Fruit fly (Drosophila melanogaster) whole organism, embryonic: ENCODE data around the gene CG34289.

Experiments used
- CG10431 ChIP-seq: fragments of 200-800 bp; sonication (Bioruptor generic); optimal IDR thresholded peaks from 3 replicates; lab custom pipeline; 2018; ENCODE audit warnings: missing biosample characterization, mild to moderate bottlenecking, missing genetic modification characterization
- CG10543 ChIP-seq: fragments of 200-800 bp; sonication (Bioruptor generic); optimal IDR thresholded peaks from 3 replicates; lab custom pipeline; 2017; ENCODE audit warnings: missing biosample characterization, mild to moderate bottlenecking, missing genetic modification characterization, moderate library complexity
- CG10565 ChIP-seq: fragments of 200-800 bp; sonication (Bioruptor generic); optimal IDR thresholded peaks from 3 replicates; lab custom pipeline; 2016; ENCODE audit warnings: missing biosample characterization, mild to moderate bottlenecking, missing genetic modification characterization
- CG10979 ChIP-seq: fragments of 200-800 bp; sonication (Bioruptor generic); optimal IDR thresholded peaks from 2 replicates; lab custom pipeline; 2018; ENCODE audit warnings: missing biosample characterization, mild to moderate bottlenecking, missing genetic modification characterization, moderate library complexity
- CG14860 ChIP-seq: fragments of 200-800 bp; sonication (Bioruptor generic); IDR thresholded peaks from 3 replicates; pipeline ENCODE4 v1.3.6; 2022; ENCODE audit warnings: missing biosample characterization, missing genetic modification characterization; ENCODE audit not compliant: partially characterized antibody
- CG17829 ChIP-seq: fragments of 200-800 bp; optimal IDR thresholded peaks from 2 replicates; lab custom pipeline; 2019; ENCODE audit warnings: missing biosample characterization, mild to moderate bottlenecking, missing genetic modification characterization, moderate library complexity
- CG3065 ChIP-seq: fragments of 200-800 bp; sonication (Bioruptor generic); optimal IDR thresholded peaks from 2 replicates; lab custom pipeline; 2016; ENCODE audit warnings: missing biosample characterization, missing genetic modification characterization
- CG3407 ChIP-seq: fragments of 200-800 bp; sonication (Bioruptor generic); optimal IDR thresholded peaks from 2 replicates; lab custom pipeline; 2018; ENCODE audit warnings: missing biosample characterization, mild to moderate bottlenecking, missing genetic modification characterization
- CG3838 ChIP-seq: fragments of 200-800 bp; sonication (Bioruptor generic); optimal IDR thresholded peaks from 3 replicates; lab custom pipeline; 2016; ENCODE audit warnings: missing biosample characterization, missing genetic modification characterization
- CG4360 ChIP-seq: fragments of 200-800 bp; sonication (Bioruptor generic); IDR thresholded peaks from 2 replicates; pipeline ENCODE4 v1.3.6; 2022; ENCODE audit warnings: missing biosample characterization, missing genetic modification characterization
- CG7839 ChIP-seq: fragments of 200-800 bp; sonication (Bioruptor generic); optimal IDR thresholded peaks from 3 replicates; lab custom pipeline; 2018; ENCODE audit warnings: missing biosample characterization, mild to moderate bottlenecking, missing genetic modification characterization, moderate library complexity
- CG7963 ChIP-seq: fragments of 200-800 bp; sonication (Bioruptor generic); IDR thresholded peaks from 3 replicates; pipeline ENCODE4 v1.3.6; 2022; ENCODE audit warnings: missing biosample characterization, missing genetic modification characterization; ENCODE audit not compliant: partially characterized antibody
- CG8478 ChIP-seq: fragments of >200 bp; optimal IDR thresholded peaks from 2 replicates; lab custom pipeline; 2018
- Chrac-16 ChIP-seq: fragments of 200-800 bp; sonication (Bioruptor generic); optimal IDR thresholded peaks from 3 replicates; lab custom pipeline; 2016; ENCODE audit warnings: missing biosample characterization, missing genetic modification characterization
- D ChIP-seq, 2 experiments: fragments of 200-800 bp in 1 of 2; fragments of >200 bp in 1 of 2; sonication (Bioruptor generic) in 1 of 2; optimal IDR thresholded peaks; 2 replicates in 1 of 2; 3 replicates in 1 of 2; lab custom pipeline; 2017; ENCODE audit warnings: mild to moderate bottlenecking in 1 of 2, missing biosample characterization in 1 of 2, missing genetic modification characterization in 1 of 2, missing genetic modification reagents in 1 of 2
- Dek ChIP-seq: fragments of 200-800 bp; sonication (Bioruptor generic); optimal IDR thresholded peaks from 3 replicates; lab custom pipeline; 2019; ENCODE audit warnings: missing biosample characterization, mild to moderate bottlenecking, missing genetic modification characterization, moderate library complexity
- Dip2 ChIP-seq: fragments of 200-800 bp; sonication (Bioruptor generic); IDR thresholded peaks from 2 replicates; pipeline ENCODE4 v1.3.6; 2022; ENCODE audit warnings: missing biosample characterization, missing genetic modification characterization
- Dip3 ChIP-seq: fragments of 200-800 bp; sonication (Bioruptor generic); optimal IDR thresholded peaks from 3 replicates; lab custom pipeline; 2016; ENCODE audit warnings: missing biosample characterization, missing genetic modification characterization
- Fer2 ChIP-seq: fragments of 200-800 bp; sonication (Bioruptor generic); optimal IDR thresholded peaks from 2 replicates; lab custom pipeline; 2018; ENCODE audit warnings: missing biosample characterization, mild to moderate bottlenecking, missing genetic modification characterization, moderate library complexity
- Gug ChIP-seq: fragments of 200-800 bp; sonication (Bioruptor generic); IDR thresholded peaks from 4 replicates; pipeline ENCODE4 v1.3.6; 2022; ENCODE audit warnings: missing biosample characterization, missing genetic modification characterization
- HHEX ChIP-seq: fragments of 200-800 bp; sonication (Bioruptor generic); optimal IDR thresholded peaks from 3 replicates; lab custom pipeline; 2017; ENCODE audit warnings: missing biosample characterization, mild to moderate bottlenecking, missing genetic modification characterization, missing genetic modification reagents
- HLH3B ChIP-seq: fragments of 200-800 bp; sonication (Bioruptor generic); IDR thresholded peaks from 2 replicates; pipeline ENCODE4 v1.3.6; 2022; ENCODE audit warnings: missing biosample characterization, missing genetic modification characterization
- Hr78 ChIP-seq, 2 experiments: fragments of 200-800 bp in 1 of 2; fragments of >200 bp in 1 of 2; sonication (Bioruptor generic) in 1 of 2; optimal IDR thresholded peaks; 2 replicates each; lab custom pipeline; 2017 to 2019; ENCODE audit warnings: missing biosample characterization in 2 of 2, missing genetic modification characterization in 2 of 2, mild to moderate bottlenecking in 1 of 2, moderate library complexity in 1 of 2
- Med ChIP-seq: fragments of 200-800 bp; sonication (Bioruptor generic); peaks from one replicate; lab custom pipeline; 2016; ENCODE audit warnings: missing biosample characterization, missing genetic modification characterization, mild to moderate bottlenecking, inconsistent platforms, moderate library complexity
- Mes4 ChIP-seq: fragments of 200-800 bp; sonication (Bioruptor generic); optimal IDR thresholded peaks from 2 replicates; lab custom pipeline; 2016; ENCODE audit warnings: missing biosample characterization, missing genetic modification characterization
- Nf-YC ChIP-seq: fragments of 200-800 bp; optimal IDR thresholded peaks from 3 replicates; lab custom pipeline; 2019; ENCODE audit warnings: missing biosample characterization, mild to moderate bottlenecking, missing genetic modification characterization, moderate library complexity
- Opbp ChIP-seq: fragments of 200-800 bp; sonication (Bioruptor generic); IDR thresholded peaks from 3 replicates; pipeline ENCODE4 v1.3.6; 2022; ENCODE audit warnings: missing biosample characterization, missing genetic modification characterization; ENCODE audit not compliant: partially characterized antibody
- Stat92E ChIP-seq, 3 experiments: fragments of >200 bp in 2 of 3; fragments of 200-800 bp in 1 of 3; sonication (Bioruptor generic) in 1 of 3; optimal IDR thresholded peaks; 2 replicates each; lab custom pipeline; 2017 to 2019; ENCODE audit warnings: missing biosample characterization in 3 of 3, missing genetic modification characterization in 3 of 3, mild to moderate bottlenecking in 1 of 3, moderate library complexity in 1 of 3
- Tbp ChIP-seq: fragments of >200 bp; optimal IDR thresholded peaks from 2 replicates; lab custom pipeline; 2018; ENCODE audit warnings: missing biosample characterization, missing genetic modification characterization
- corto ChIP-seq: fragments of 200-800 bp; sonication (Bioruptor generic); optimal IDR thresholded peaks from 2 replicates; lab custom pipeline; 2016; ENCODE audit warnings: missing biosample characterization, mild to moderate bottlenecking, missing genetic modification characterization, moderate library complexity
- crc ChIP-seq: fragments of 200-800 bp; sonication (Bioruptor generic); optimal IDR thresholded peaks from 2 replicates; lab custom pipeline; 2016; ENCODE audit warnings: missing biosample characterization, missing genetic modification characterization
- crol ChIP-seq: fragments of 200-800 bp; sonication (Bioruptor generic); IDR thresholded peaks from 2 replicates; pipeline ENCODE4 v1.3.6; 2022; ENCODE audit warnings: missing biosample characterization, missing genetic modification characterization
- danr ChIP-seq: fragments of 200-800 bp; sonication (Bioruptor generic); IDR thresholded peaks from 2 replicates; pipeline ENCODE4 v1.3.6; 2022; ENCODE audit warnings: missing biosample characterization, missing genetic modification characterization
- ems ChIP-seq: fragments of 200-800 bp; sonication (Bioruptor generic); optimal IDR thresholded peaks from 3 replicates; lab custom pipeline; 2016; ENCODE audit warnings: missing biosample characterization, missing genetic modification characterization
- eyg ChIP-seq: fragments of 200-800 bp; sonication (Bioruptor generic); optimal IDR thresholded peaks from 3 replicates; lab custom pipeline; 2016; ENCODE audit warnings: missing biosample characterization, missing genetic modification characterization
- gt ChIP-seq: fragments of 200-800 bp; sonication (Bioruptor generic); IDR thresholded peaks from 2 replicates; pipeline ENCODE4 v1.3.6; 2022; ENCODE audit warnings: missing biosample characterization, missing genetic modification characterization
- ind ChIP-seq: fragments of 200-800 bp; sonication (Bioruptor generic); optimal IDR thresholded peaks from 3 replicates; lab custom pipeline; 2016; ENCODE audit warnings: missing biosample characterization, missing genetic modification characterization
- knrl ChIP-seq: fragments of 200-800 bp; sonication (Bioruptor generic); IDR thresholded peaks from 3 replicates; pipeline ENCODE4 v1.3.6; 2022; ENCODE audit warnings: missing biosample characterization, missing genetic modification characterization; ENCODE audit not compliant: partially characterized antibody
- nerfin-1 ChIP-seq: fragments of 200-800 bp; sonication (Bioruptor generic); optimal IDR thresholded peaks from 3 replicates; lab custom pipeline; 2019; ENCODE audit warnings: missing biosample characterization, mild to moderate bottlenecking, missing genetic modification characterization, moderate library complexity
- onecut ChIP-seq: fragments of 200-800 bp; sonication (Bioruptor generic); IDR thresholded peaks from 2 replicates; pipeline ENCODE4 v1.3.6; 2022; ENCODE audit warnings: missing biosample characterization, missing genetic modification characterization
- psq ChIP-seq: fragments of 200-800 bp; sonication (Bioruptor generic); optimal IDR thresholded peaks from 2 replicates; lab custom pipeline; 2017; ENCODE audit warnings: missing biosample characterization, missing genetic modification characterization
- sc ChIP-seq, 3 experiments: fragments of >200 bp in 2 of 3; fragments of 200-800 bp in 1 of 3; sonication (Bioruptor generic) in 1 of 3; optimal IDR thresholded peaks; 2 replicates in 2 of 3; 3 replicates in 1 of 3; lab custom pipeline; 2017; ENCODE audit warnings: mild to moderate bottlenecking in 1 of 3, missing biosample characterization in 1 of 3, missing genetic modification characterization in 1 of 3, missing genetic modification reagents in 1 of 3
- schlank ChIP-seq: fragments of 200-800 bp; sonication (Bioruptor generic); optimal IDR thresholded peaks from 2 replicates; lab custom pipeline; 2018; ENCODE audit warnings: missing biosample characterization, mild to moderate bottlenecking, missing genetic modification characterization
- sd ChIP-seq: fragments of 200-800 bp; sonication (Bioruptor generic); optimal IDR thresholded peaks from 3 replicates; lab custom pipeline; 2018; ENCODE audit warnings: missing biosample characterization, mild to moderate bottlenecking, missing genetic modification characterization, moderate library complexity
- sna ChIP-seq: fragments of 200-800 bp; sonication (Bioruptor generic); IDR thresholded peaks from 2 replicates; pipeline ENCODE4 v1.3.6; 2022; ENCODE audit warnings: missing biosample characterization, missing genetic modification characterization; ENCODE audit not compliant: partially characterized antibody
- so ChIP-seq: fragments of 200-800 bp; sonication (Bioruptor generic); IDR thresholded peaks from 3 replicates; pipeline ENCODE4 v1.3.6; 2022; ENCODE audit warnings: missing biosample characterization, missing genetic modification characterization
- sqz ChIP-seq: fragments of 200-800 bp; sonication (Bioruptor generic); optimal IDR thresholded peaks from 3 replicates; lab custom pipeline; 2018; ENCODE audit warnings: missing biosample characterization, mild to moderate bottlenecking, missing genetic modification characterization
- stwl ChIP-seq: fragments of 200-800 bp; sonication (Bioruptor generic); optimal IDR thresholded peaks from 3 replicates; lab custom pipeline; 2018; ENCODE audit warnings: missing biosample characterization, mild to moderate bottlenecking, missing genetic modification characterization, moderate library complexity
- tx ChIP-seq: fragments of 200-800 bp; sonication (Bioruptor generic); optimal IDR thresholded peaks from 2 replicates; lab custom pipeline; 2016; ENCODE audit warnings: missing biosample characterization, missing genetic modification characterization

The CG34289 gene

DNA sequence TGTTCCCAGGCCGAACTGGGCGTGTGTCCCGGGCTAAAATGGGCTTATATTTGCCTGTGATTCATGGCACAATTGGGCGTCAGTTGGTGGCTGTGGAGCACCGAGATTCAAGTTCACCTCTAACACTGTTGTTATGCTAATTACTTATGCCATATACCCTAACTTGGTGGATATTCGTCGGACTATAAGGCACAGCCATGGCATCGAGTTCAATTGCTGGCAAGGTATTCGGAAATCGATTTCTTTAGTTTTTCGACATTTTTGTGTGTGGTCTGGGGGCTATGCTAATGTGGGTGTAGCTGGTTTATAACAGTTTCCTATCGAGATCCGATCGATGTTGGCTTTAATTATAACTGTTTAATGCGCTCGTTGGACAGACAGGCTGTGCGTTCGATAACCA lies 18.8 kb upstream of the CG34289 start (continued):
- TF ChIP-seq schlank (tag; lab: Kevin White, UChicago) (no peak), D (optimal IDR thresholded peaks at IDR 0.05; lab: Kevin White, UChicago) (no peak), D (GFP tag; optimal IDR thresholded peaks at IDR 0.05; lab: Kevin White, UChicago) (no peak), CG10565 (GFP tag; lab: Kevin White, UChicago) (no peak), so (GFP tag; lab: Robert Waterston, UW) (no peak), corto (GFP tag; lab: Kevin White, UChicago) (no peak), CG10979 (tag; lab: Kevin White, UChicago) (no peak), eyg (GFP tag; lab: Kevin White, UChicago) (no peak), Med (GFP tag; lab: Kevin White, UChicago) (peak; percentile 82), CG3838 (no peak), HHEX (GFP tag; lab: Kevin White, UChicago) (no peak), HLH3B (GFP tag; lab: Robert Waterston, UW) (peak; percentile 38; the same call in 1 of the 2 replicates), Hr78 (GFP tag; optimal IDR thresholded peaks at IDR 0.05; lab: Kevin White, UChicago) (peak in 1 of 2 experiments; percentile 21), ems (GFP tag; lab: Kevin White, UChicago) (no peak), Gug (peak; percentile 45; the same call in 1 of the 4 replicates), sc (optimal IDR thresholded peaks at IDR 0.05; lab: Kevin White, UChicago) (no peak), sc (GFP tag; optimal IDR thresholded peaks at IDR 0.05; lab: Kevin White, UChicago) (no peak), onecut (GFP tag; lab: Robert Waterston, UW) (peak; percentile 65), tx (GFP tag; lab: Kevin White, UChicago) (no peak), stwl (no peak), sqz (GFP tag; lab: Kevin White, UChicago) (no peak), CG10431 (GFP tag; lab: Kevin White, UChicago) (no peak), knrl (GFP tag; lab: Robert Waterston, UW) (no peak), psq (GFP tag; lab: Kevin White, UChicago) (no peak), CG7839 (tag; lab: Kevin White, UChicago) (peak; percentile 33), CG10543 (GFP tag; lab: Kevin White, UChicago) (no peak), Mes4 (no peak)
- TF ChIP-seq, all 482 proteins: peak for 57

DNA sequence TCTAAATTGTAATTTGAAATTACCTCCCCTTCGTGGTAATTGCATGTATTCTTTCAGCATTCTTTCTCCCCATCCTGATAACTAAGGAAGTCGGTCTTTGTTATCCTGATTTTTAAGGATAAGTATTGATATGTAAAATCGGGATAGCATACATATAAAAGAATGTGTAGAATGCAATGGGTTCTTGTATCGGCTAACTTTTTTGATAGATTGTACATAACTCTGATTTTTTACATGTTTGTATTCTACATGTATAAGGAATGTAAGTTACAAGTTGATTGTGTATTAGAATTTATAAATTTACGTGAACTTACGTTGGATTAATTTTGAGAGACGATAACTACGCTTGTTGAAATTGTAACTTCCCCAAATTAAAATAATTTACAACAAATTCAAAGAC lies 15.0 kb upstream of the CG34289 start:
- TF ChIP-seq Nf-YC (tag; lab: Kevin White, UChicago) (no peak), CG4360 (GFP tag; lab: Robert Waterston, UW) (no peak), crc (GFP tag; lab: Kevin White, UChicago) (no peak), CG14860 (peak; percentile 46; the same call in 1 of the 3 replicates), crol (GFP tag; lab: Robert Waterston, UW) (no peak), CG3065 (GFP tag; lab: Kevin White, UChicago) (no peak), CG8478 (peak; percentile 54), CG17829 (tag; lab: Kevin White, UChicago) (no peak), nerfin-1 (no peak), gt (GFP tag; lab: Robert Waterston, UW) (no peak), Tbp (GFP tag; lab: Kevin White, UChicago) (no peak), sna (GFP tag; lab: Robert Waterston, UW) (no peak), danr (no peak), CG7963 (0 out of 3 replicates have a peak, but pooled peaks have one; percentile 23), Chrac-16 (GFP tag; lab: Kevin White, UChicago) (no peak), Dek (tag; lab: Kevin White, UChicago) (peak; percentile 5), Dip3 (no peak), stwl (peak; percentile 40), Stat92E (GFP tag; optimal IDR thresholded peaks at IDR 0.05; lab: Kevin White, UChicago) (no peak), Fer2 (no peak), sd (peak; percentile 60), Opbp (GFP tag; lab: Robert Waterston, UW) (peak; percentile 39; the same call in 2 of the 3 replicates), Dip2 (GFP tag; lab: Robert Waterston, UW) (no peak), CG3407 (no peak), ind (GFP tag; lab: Kevin White, UChicago) (no peak)
